Worm (Caenorhabditis elegans) whole organism, L1 larva: ENCODE measurements around the gene irld-30.

ENCODE experiments used
- ama-1 ChIP-seq: fragments of 150-350 bp; optimal IDR thresholded peaks from 2 replicates; lab custom pipeline; 2014
- ceh-63 ChIP-seq: fragments of 200-800 bp; sonication (Bioruptor generic); optimal IDR thresholded peaks from 2 replicates; lab custom pipeline; 2018; ENCODE audit warnings: mild to moderate bottlenecking, missing genetic modification characterization, missing compliant biosample characterization
- dpl-1 ChIP-seq, 3 experiments: fragments of 150-350 bp in 2 of 3; sonication (generic microtip) in 1 of 3; optimal IDR thresholded peaks; 2 replicates each; lab custom pipeline; 2014 to 2017; ENCODE audit warnings: missing biosample characterization in 3 of 3, missing genetic modification characterization in 3 of 3, missing genetic modification reagents in 3 of 3
- egl-27 ChIP-seq, 2 experiments: fragments of 150-350 bp in 1 of 2; sonication (generic microtip); optimal IDR thresholded peaks; 3 replicates each; lab custom pipeline; 2017 to 2018; ENCODE audit warnings: missing biosample characterization in 2 of 2, missing genetic modification characterization in 2 of 2, missing genetic modification reagents in 2 of 2
- fos-1 ChIP-seq: fragments of 150-350 bp; optimal IDR thresholded peaks from 2 replicates; lab custom pipeline; 2014; ENCODE audit warnings: missing biosample characterization, missing genetic modification characterization
- lsy-2 ChIP-seq, 2 experiments: fragments of 150-350 bp; optimal IDR thresholded peaks; 2 replicates each; lab custom pipeline; 2014; ENCODE audit warnings: missing biosample characterization in 2 of 2, missing genetic modification characterization in 2 of 2
- mep-1 ChIP-seq: fragments of 150-350 bp; optimal IDR thresholded peaks from 2 replicates; lab custom pipeline; 2014; ENCODE audit warnings: missing biosample characterization, missing genetic modification characterization
- pax-3 ChIP-seq: fragments of 200-800 bp; sonication (Bioruptor generic); optimal IDR thresholded peaks from 2 replicates; lab custom pipeline; 2018; ENCODE audit warnings: mild to moderate bottlenecking, missing genetic modification characterization, moderate library complexity, missing compliant biosample characterization
- unc-130 ChIP-seq: fragments of 150-350 bp; optimal IDR thresholded peaks from 2 replicates; lab custom pipeline; 2017; ENCODE audit warnings: missing biosample characterization, missing genetic modification characterization, inconsistent platforms
- unc-62 ChIP-seq: fragments of 150-350 bp; optimal IDR thresholded peaks from 2 replicates; lab custom pipeline; 2014; ENCODE audit warnings: missing biosample characterization, missing genetic modification reagents, missing genetic modification characterization

- TF ChIP-seq dpl-1 (GFP tag; optimal IDR thresholded peaks at IDR 0.05; lab: Kevin White, UChicago) (no peak), pax-3 (tag; lab: Kevin White, UChicago) (no peak), unc-130 (tag; lab: Kevin White, UChicago) (no peak), mep-1 (tag; lab: Kevin White, UChicago) (no peak), fos-1 (tag; lab: Kevin White, UChicago) (no peak), egl-27 (tag; optimal IDR thresholded peaks at IDR 0.05; lab: Kevin White, UChicago) (no peak), unc-62 (GFP tag; lab: Kevin White, UChicago) (no peak), ceh-63 (GFP tag; lab: Kevin White, UChicago) (no peak), ama-1 (lab: Kevin White, UChicago) (no peak), lsy-2 (tag; optimal IDR thresholded peaks at IDR 0.05; lab: Kevin White, UChicago) (no peak)
Observed at ce11 chrV:2336151-2336550, 5.0 kb downstream of the irld-30 start, which contains the start of gene irld-28.
